Worm (Caenorhabditis elegans) whole organism, young adult: ENCODE results near the gene argn-1.

Experiments
- B0035.1 ChIP-seq: sonication (generic microtip); optimal IDR thresholded peaks from 2 replicates; lab custom pipeline; 2016; ENCODE audit warnings: missing genetic modification characterization, mild to moderate bottlenecking, missing compliant biosample characterization, missing genotype, missing genetic modification reagents
- C06A6.2 ChIP-seq: fragments of 200-800 bp; sonication (Bioruptor generic); conservative IDR thresholded peaks from 2 replicates; pipeline ENCODE4 v1.3.6; 2022; ENCODE audit warnings: missing genetic modification characterization, missing compliant biosample characterization
- F23B12.7 ChIP-seq: sonication (generic microtip); optimal IDR thresholded peaks from 2 replicates; lab custom pipeline; 2017; ENCODE audit warnings: missing genetic modification characterization, mild to moderate bottlenecking, missing compliant biosample characterization, antibody characterized with exemption, moderate library complexity; ENCODE audit not compliant: insufficient read depth
- F39B2.1 ChIP-seq: fragments of 200-800 bp; sonication (Bioruptor generic); IDR thresholded peaks from 2 replicates; pipeline ENCODE4 v1.3.6; 2022; ENCODE audit warnings: missing genetic modification reagents, missing genetic modification characterization, missing compliant biosample characterization
- F57A8.1 ChIP-seq: fragments of 200-800 bp; sonication (Bioruptor generic); optimal IDR thresholded peaks from 2 replicates; lab custom pipeline; 2018; ENCODE audit warnings: mild to moderate bottlenecking, missing genetic modification characterization, moderate library complexity, missing compliant biosample characterization
- T07F8.4 ChIP-seq: sonication (generic microtip); optimal IDR thresholded peaks from 2 replicates; lab custom pipeline; 2016; ENCODE audit warnings: mild to moderate bottlenecking, missing genetic modification characterization, moderate library complexity, missing compliant biosample characterization
- Y53F4B.3 ChIP-seq: fragments of 200-800 bp; sonication (Bioruptor generic); IDR thresholded peaks from 2 replicates; pipeline ENCODE4 v1.3.6; 2022; ENCODE audit warnings: missing genetic modification reagents, missing genetic modification characterization, missing compliant biosample characterization
- Y53G8AR.9 ChIP-seq: fragments of 200-800 bp; sonication (Bioruptor generic); conservative IDR thresholded peaks from 2 replicates; pipeline ENCODE4 v1.3.6; 2022; ENCODE audit warnings: missing genetic modification reagents, missing genetic modification characterization, missing compliant biosample characterization
- athp-1 ChIP-seq: sonication (generic microtip); optimal IDR thresholded peaks from 2 replicates; lab custom pipeline; 2017; ENCODE audit warnings: mild to moderate bottlenecking, missing genetic modification characterization, missing compliant biosample characterization
- bed-1 ChIP-seq: fragments of 200-800 bp; sonication (Bioruptor generic); IDR thresholded peaks from 2 replicates; pipeline ENCODE4 v1.3.6; 2022; ENCODE audit warnings: missing genetic modification reagents, missing genetic modification characterization, missing compliant biosample characterization
- ccch-3 ChIP-seq: fragments of 200-800 bp; sonication (Bioruptor generic); optimal IDR thresholded peaks from 2 replicates; lab custom pipeline; 2018; ENCODE audit warnings: mild to moderate bottlenecking, missing genetic modification characterization, missing compliant biosample characterization
- ceh-27 ChIP-seq: fragments of 200-800 bp; sonication (Bioruptor generic); optimal IDR thresholded peaks from 2 replicates; lab custom pipeline; 2018; ENCODE audit warnings: mild to moderate bottlenecking, missing genetic modification characterization, moderate library complexity, missing compliant biosample characterization
- ceh-79 ChIP-seq: sonication (generic microtip); optimal IDR thresholded peaks from 2 replicates; lab custom pipeline; 2017; ENCODE audit warnings: mild to moderate bottlenecking, missing genetic modification characterization, missing compliant biosample characterization
- chd-7 ChIP-seq: sonication (generic microtip); optimal IDR thresholded peaks from 2 replicates; lab custom pipeline; 2016; ENCODE audit warnings: mild to moderate bottlenecking, missing genetic modification characterization, moderate library complexity, missing compliant biosample characterization
- efl-1 ChIP-seq: fragments of 150-350 bp; optimal IDR thresholded peaks from 2 replicates; lab custom pipeline; 2014; ENCODE audit warnings: missing biosample characterization, missing genetic modification reagents, missing genetic modification characterization
- egrh-3 ChIP-seq: fragments of 200-800 bp; sonication (Bioruptor generic); IDR thresholded peaks from 2 replicates; pipeline ENCODE4 v1.3.6; 2022; ENCODE audit warnings: missing genetic modification reagents, missing genetic modification characterization, missing compliant biosample characterization
- ets-4 ChIP-seq: fragments of 200-800 bp; sonication (Bioruptor generic); optimal IDR thresholded peaks from 2 replicates; lab custom pipeline; 2018; ENCODE audit warnings: mild to moderate bottlenecking, missing genetic modification characterization, missing compliant biosample characterization
- fkh-3 ChIP-seq: sonication (generic microtip); optimal IDR thresholded peaks from 2 replicates; lab custom pipeline; 2016; ENCODE audit warnings: mild to moderate bottlenecking, missing genetic modification characterization, missing compliant biosample characterization
- hlh-26 ChIP-seq: fragments of 200-800 bp; sonication (Bioruptor generic); conservative IDR thresholded peaks from 2 replicates; pipeline ENCODE4 v1.3.6; 2022; ENCODE audit warnings: missing genetic modification reagents, missing genetic modification characterization, missing compliant biosample characterization
- let-526 ChIP-seq: fragments of 200-800 bp; sonication (Bioruptor generic); IDR thresholded peaks from 2 replicates; pipeline ENCODE4 v1.3.6; 2022; ENCODE audit warnings: missing genetic modification reagents, missing genetic modification characterization, missing compliant biosample characterization
- lin-40 ChIP-seq: sonication (generic microtip); optimal IDR thresholded peaks from 2 replicates; lab custom pipeline; 2016; ENCODE audit warnings: missing genetic modification characterization, mild to moderate bottlenecking, missing compliant biosample characterization, missing genotype, missing genetic modification reagents
- lsy-27 ChIP-seq: sonication (generic microtip); optimal IDR thresholded peaks from 2 replicates; lab custom pipeline; 2017; ENCODE audit warnings: missing genetic modification characterization, mild to moderate bottlenecking, missing compliant biosample characterization, antibody characterized with exemption, missing genotype, borderline replicate concordance; ENCODE audit not compliant: insufficient read depth
- madf-10 ChIP-seq: sonication (generic microtip); optimal IDR thresholded peaks from 2 replicates; lab custom pipeline; 2016; ENCODE audit warnings: mild to moderate bottlenecking, missing genetic modification characterization, missing compliant biosample characterization
- madf-6 ChIP-seq: fragments of 200-800 bp; sonication (Bioruptor generic); IDR thresholded peaks from 2 replicates; pipeline ENCODE4 v1.3.6; 2022; ENCODE audit warnings: missing genetic modification reagents, missing genetic modification characterization, missing compliant biosample characterization
- nfyb-1 ChIP-seq: fragments of 200-800 bp; sonication (Bioruptor generic); IDR thresholded peaks from 2 replicates; pipeline ENCODE4 v1.3.6; 2022; ENCODE audit warnings: missing genetic modification reagents, missing genetic modification characterization, missing compliant biosample characterization
- rpc-1 ChIP-seq, 2 experiments: fragments of 150-350 bp in 1 of 2; sonication (generic microtip) in 1 of 2; optimal IDR thresholded peaks; 2 replicates each; lab custom pipeline; 2014 to 2018; ENCODE audit warnings: missing biosample characterization in 1 of 2, missing genetic modification characterization in 1 of 2, missing genetic modification reagents in 1 of 2, missing genotype in 1 of 2
- sdz-38 ChIP-seq: sonication (generic microtip); optimal IDR thresholded peaks from 2 replicates; lab custom pipeline; 2016; ENCODE audit warnings: missing genotype, missing genetic modification characterization, missing compliant biosample characterization
- snpc-1.3 ChIP-seq: sonication (generic microtip); optimal IDR thresholded peaks from 2 replicates; lab custom pipeline; 2017; ENCODE audit warnings: missing genetic modification characterization, mild to moderate bottlenecking, missing compliant biosample characterization, antibody characterized with exemption, moderate library complexity, missing genotype, missing genetic modification reagents; ENCODE audit not compliant: insufficient read depth
- sptf-2 ChIP-seq: fragments of 200-800 bp; sonication (Bioruptor generic); optimal IDR thresholded peaks from 2 replicates; lab custom pipeline; 2018; ENCODE audit warnings: mild to moderate bottlenecking, missing genetic modification characterization, missing compliant biosample characterization
- tbp1 ChIP-seq: fragments of 200-800 bp; sonication (Bioruptor generic); optimal IDR thresholded peaks from 2 replicates; lab custom pipeline; 2018; ENCODE audit warnings: mild to moderate bottlenecking, missing genetic modification characterization, missing compliant biosample characterization
- zfh-2 ChIP-seq: fragments of 200-800 bp; sonication (Bioruptor generic); conservative IDR thresholded peaks from 2 replicates; pipeline ENCODE4 v1.3.6; 2022; ENCODE audit warnings: missing genetic modification reagents, missing genetic modification characterization, missing compliant biosample characterization
- ztf-18 ChIP-seq: sonication (generic microtip); optimal IDR thresholded peaks from 2 replicates; lab custom pipeline; 2016; ENCODE audit warnings: missing genotype, mild to moderate bottlenecking, missing genetic modification characterization, missing compliant biosample characterization
- ztf-22 ChIP-seq: fragments of 200-800 bp; sonication (Bioruptor generic); optimal IDR thresholded peaks from 2 replicates; lab custom pipeline; 2018; ENCODE audit warnings: mild to moderate bottlenecking, missing genetic modification characterization, moderate library complexity, missing compliant biosample characterization
- ztf-25 ChIP-seq: fragments of 200-800 bp; sonication (Bioruptor generic); IDR thresholded peaks from 2 replicates; pipeline ENCODE4 v1.3.6; 2022; ENCODE audit warnings: missing genetic modification reagents, missing genetic modification characterization, missing compliant biosample characterization
- ztf-6 ChIP-seq: fragments of 200-800 bp; sonication (Bioruptor generic); IDR thresholded peaks from 2 replicates; pipeline ENCODE4 v1.3.6; 2022; ENCODE audit warnings: missing genetic modification reagents, missing genetic modification characterization, missing compliant biosample characterization

The argn-1 gene

DNA sequence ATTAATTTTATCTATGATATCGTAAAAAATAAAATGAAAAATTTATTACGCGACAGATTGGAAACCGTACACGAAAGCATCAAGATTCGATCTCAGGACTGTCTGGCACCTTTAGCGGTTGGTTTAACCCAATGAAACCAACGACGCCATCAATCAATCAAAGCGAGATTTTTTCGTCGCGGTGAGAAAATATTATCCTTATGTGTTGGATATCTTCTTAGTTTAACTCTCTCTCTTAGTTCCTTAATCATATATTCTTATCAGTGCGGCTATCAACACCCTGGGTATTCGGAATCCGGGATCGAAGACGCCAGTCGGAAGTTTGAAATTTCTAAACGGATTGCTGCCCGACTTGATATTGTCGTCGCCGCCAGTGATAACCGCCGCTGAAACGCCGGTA, 24.8 kb upstream of the argn-1 start:
- TF ChIP-seq hlh-26 (GFP tag; lab: Robert Waterston, UW), result no peak
- no peak for TF ChIP-seq egrh-3 (GFP tag; lab: Robert Waterston, UW)
- no peak for TF ChIP-seq Y53F4B.3 (GFP tag; lab: Robert Waterston, UW)
- TF ChIP-seq snpc-1.3 (tag; lab: Kevin White, UChicago), result no peak
- TF ChIP-seq zfh-2, result no peak
- TF ChIP-seq sptf-2 (GFP tag; lab: Kevin White, UChicago), result no peak
- TF ChIP-seq ceh-79 (tag; lab: Kevin White, UChicago), result no peak
- TF ChIP-seq B0035.1, result no peak
- TF ChIP-seq rpc-1 (optimal IDR thresholded peaks at IDR 0.05; lab: Kevin White, UChicago), result no peak
- TF ChIP-seq rpc-1 (tag; optimal IDR thresholded peaks at IDR 0.05; lab: Kevin White, UChicago), result no peak
- no peak for TF ChIP-seq ztf-6 (GFP tag; lab: Robert Waterston, UW)
- TF ChIP-seq efl-1, result no peak
- TF ChIP-seq Y53G8AR.9 (GFP tag; lab: Robert Waterston, UW), result no peak
- no peak for TF ChIP-seq F39B2.1 (GFP tag; lab: Robert Waterston, UW)

DNA sequence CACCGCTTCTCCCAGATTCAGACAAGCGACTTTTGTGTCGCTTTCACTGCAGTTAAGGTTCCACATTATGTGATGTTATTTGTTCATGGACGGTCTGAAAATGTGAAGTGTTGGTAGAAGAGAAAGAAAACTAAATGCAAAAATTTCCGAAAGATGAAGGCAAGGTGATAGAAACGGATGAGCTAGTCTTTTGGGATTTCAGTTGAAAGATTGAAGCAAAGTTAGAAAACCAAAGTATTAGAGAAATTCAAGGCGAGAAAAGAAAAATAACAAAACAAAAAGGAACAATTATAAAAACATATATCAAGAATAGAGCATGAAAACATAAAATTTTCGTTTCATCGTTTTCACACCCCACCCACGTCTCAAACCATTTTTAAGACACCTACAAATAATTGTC, 18.7 kb upstream of the argn-1 start, which contains the start of gene octr-1:
TSS of gene octr-1 (minus strand) at position 101 of the 400 bp plus-strand sequence.
- TF ChIP-seq ztf-18 (no peak), athp-1 (tag; lab: Kevin White, UChicago) (no peak), lsy-27 (tag; lab: Kevin White, UChicago) (no peak), ceh-27 (GFP tag; lab: Kevin White, UChicago) (no peak), F57A8.1 (GFP tag; lab: Kevin White, UChicago) (no peak), C06A6.2 (GFP tag; lab: Robert Waterston, UW) (no peak), lin-40 (tag; lab: Kevin White, UChicago) (no peak), let-526 (GFP tag; lab: Robert Waterston, UW) (no peak), ztf-25 (GFP tag; lab: Robert Waterston, UW) (no peak), ztf-22 (GFP tag; lab: Kevin White, UChicago) (no peak), snpc-1.3 (tag; lab: Kevin White, UChicago) (no peak), nfyb-1 (GFP tag; lab: Robert Waterston, UW) (no peak), tbp1 (GFP tag; lab: Kevin White, UChicago) (no peak), ztf-6 (GFP tag; lab: Robert Waterston, UW) (no peak), fkh-3 (tag; lab: Kevin White, UChicago) (no peak), ccch-3 (GFP tag; lab: Kevin White, UChicago) (no peak), rpc-1 (optimal IDR thresholded peaks at IDR 0.05; lab: Kevin White, UChicago) (no peak), rpc-1 (tag; optimal IDR thresholded peaks at IDR 0.05; lab: Kevin White, UChicago) (no peak)

- TF ChIP-seq bed-1 (GFP tag; lab: Robert Waterston, UW), result no peak
- no peak for TF ChIP-seq C06A6.2 (GFP tag; lab: Robert Waterston, UW)
- TF ChIP-seq ets-4 (GFP tag; lab: Kevin White, UChicago), result no peak
- TF ChIP-seq madf-10 (tag; lab: Kevin White, UChicago), result no peak
- TF ChIP-seq T07F8.4, result no peak
- no peak for TF ChIP-seq sdz-38 (tag; lab: Kevin White, UChicago)
- no peak for TF ChIP-seq efl-1
- no peak for TF ChIP-seq madf-6 (GFP tag; lab: Robert Waterston, UW)
- no peak for TF ChIP-seq chd-7 (tag; lab: Kevin White, UChicago)
- no peak for TF ChIP-seq F23B12.7 (tag; lab: Kevin White, UChicago)
Observed at ce11 chrX:5616000-5616399, 13.8 kb upstream of the argn-1 start.
